Fruit fly (Drosophila melanogaster) whole organism, larva: ENCODE results near the gene CG14984.

ENCODE experiments used
- noc ChIP-seq: fragments of 200-800 bp; sonication (Bioruptor generic); optimal IDR thresholded peaks from 3 replicates; lab custom pipeline; 2019; ENCODE audit warnings: missing biosample characterization, mild to moderate bottlenecking, missing genetic modification characterization, moderate library complexity

Gene CG14984

dm6 chr3L:3928205-3928942 is 24.0 kb downstream of the CG14984 start:
- peak; percentile 98 for TF ChIP-seq noc (tag; lab: Kevin White, UChicago)

DNA sequence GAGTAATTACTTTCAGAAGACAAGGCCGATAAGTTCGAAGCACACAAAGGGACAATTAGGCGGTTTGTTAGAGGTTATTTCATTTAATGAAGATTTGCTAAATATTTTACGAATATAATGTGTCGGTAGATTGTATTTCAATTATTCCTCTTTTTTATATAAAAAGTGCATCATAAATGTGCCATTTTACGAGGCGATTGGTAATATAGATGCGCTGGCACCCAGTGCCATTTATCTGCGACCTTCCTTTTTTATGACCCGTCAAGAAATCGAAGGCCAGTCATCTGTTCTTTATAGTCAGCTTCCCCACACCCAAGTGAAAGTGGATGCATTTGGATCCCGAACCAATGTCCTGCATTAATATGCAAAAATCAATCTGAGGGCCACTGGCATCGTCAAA is 24.9 kb downstream of the CG14984 start:
- TF ChIP-seq noc (tag; lab: Kevin White, UChicago) = no peak

- TF ChIP-seq noc (tag; lab: Kevin White, UChicago) = no peak
These were observed 26.1 kb downstream of the CG14984 start for dm6 chr3L:3926191-3926765.

- TF ChIP-seq noc (tag; lab: Kevin White, UChicago) = peak; percentile 54
These were observed 26.9 kb downstream of the CG14984 start for dm6 chr3L:3925487-3925886.

dm6 chr3L:3923631-3924274 is 28.6 kb downstream of the CG14984 start:
- TF ChIP-seq noc (tag; lab: Kevin White, UChicago) = peak; percentile 35

DNA sequence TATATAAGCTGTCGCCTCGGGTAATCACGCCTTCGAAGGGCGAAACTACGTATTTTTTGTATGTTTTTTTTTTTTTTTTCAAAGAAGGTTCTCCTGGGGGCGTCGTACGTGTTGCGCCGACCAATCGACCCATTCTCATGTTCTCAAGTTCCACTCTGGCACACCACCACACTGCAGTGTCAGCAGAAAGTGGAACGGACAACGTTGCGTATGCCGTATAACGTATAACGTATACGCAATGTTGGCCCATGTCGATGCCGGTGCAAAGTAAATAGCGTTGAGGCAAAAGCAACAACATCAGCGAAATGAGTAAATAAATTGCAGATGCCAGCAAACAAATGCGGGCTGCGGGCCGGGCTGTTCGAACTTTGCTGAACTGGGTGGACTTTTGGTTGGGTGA is 40.2 kb downstream of the CG14984 start:
- no peak for TF ChIP-seq noc (tag; lab: Kevin White, UChicago)

DNA sequence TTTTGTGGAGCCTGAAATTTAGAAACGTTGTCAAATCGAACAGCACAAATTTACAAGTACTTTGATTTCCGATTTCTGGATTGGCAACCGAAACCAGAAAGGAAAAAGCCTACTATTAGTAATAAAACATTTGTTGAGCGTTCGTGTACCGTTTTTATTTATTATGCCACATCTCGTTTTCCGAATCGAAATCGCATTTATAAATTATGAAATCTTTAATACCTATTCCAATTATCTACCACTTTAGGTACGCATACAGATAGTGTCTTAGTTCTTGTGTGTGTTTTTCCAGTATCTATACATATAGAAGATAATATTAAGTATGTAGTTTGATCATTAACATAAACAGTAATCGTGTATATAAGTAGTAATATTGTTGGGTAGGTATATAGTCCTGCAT is 42.5 kb downstream of the CG14984 start, which contains the start of gene mge:
Gene mge, minus strand, starts transcription at position 101 of the 400 bp plus-strand sequence.
- TF ChIP-seq noc (tag; lab: Kevin White, UChicago) = no peak

DNA sequence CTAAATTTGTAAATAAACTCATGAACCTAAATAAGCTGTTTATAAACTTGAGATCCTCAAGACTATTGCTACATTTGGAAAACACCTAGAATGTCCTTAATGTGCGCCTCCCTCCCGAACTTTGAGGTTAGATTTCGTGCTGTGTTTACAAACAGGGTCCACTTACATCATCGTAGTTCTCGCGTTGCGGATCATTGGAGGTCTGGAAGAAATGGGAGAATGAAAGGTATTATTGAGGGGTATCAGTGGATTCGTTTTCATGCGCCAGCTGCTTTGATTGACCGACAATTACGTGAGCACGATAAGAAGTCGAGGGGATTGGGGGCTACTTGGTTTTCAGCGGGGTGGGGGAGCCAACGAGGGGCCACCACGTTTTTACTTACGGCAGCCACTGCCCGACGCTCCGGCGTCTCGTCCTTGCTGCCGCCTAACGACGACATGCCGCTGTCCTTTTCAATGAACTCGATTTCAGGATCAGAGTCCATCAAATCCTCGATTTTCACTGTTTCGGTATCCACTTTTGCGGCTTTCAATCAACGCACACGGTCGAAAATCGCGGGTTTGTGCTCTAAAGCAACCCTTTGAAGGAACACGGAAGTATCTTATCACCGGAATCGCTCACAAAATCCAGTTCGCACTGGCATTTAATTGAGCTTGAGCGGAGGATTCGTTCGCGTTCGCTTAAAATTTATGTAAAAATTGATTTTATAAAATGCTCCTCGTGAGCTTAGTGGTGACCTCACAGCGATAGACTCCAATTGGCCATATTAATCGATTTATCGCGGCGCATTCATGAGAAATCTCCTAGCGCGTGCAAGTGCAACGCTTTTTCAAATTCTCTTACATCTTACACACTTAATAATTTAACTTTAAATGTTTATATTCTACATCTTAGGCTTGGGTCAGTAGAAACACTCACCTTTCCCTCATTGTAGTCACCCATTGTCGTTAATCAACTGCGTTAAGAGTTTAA is 43.2 kb downstream of the CG14984 start:
- no peak for TF ChIP-seq noc (tag; lab: Kevin White, UChicago)

- TF ChIP-seq noc (tag; lab: Kevin White, UChicago) = no peak
These were observed 47.2 kb downstream of the CG14984 start, which contains the start of gene ida for dm6 chr3L:3905111-3905510. Gene ida, plus strand, starts transcription at chr3L:3905344.

dm6 chr3L:3903301-3903700 is 49.0 kb downstream of the CG14984 start, which contains the start of gene Sc2:
Gene Sc2, plus strand, starts transcription at chr3L:3903492.
- no peak for TF ChIP-seq noc (tag; lab: Kevin White, UChicago)

dm6 chr3L:3902491-3903198 is 49.7 kb downstream of the CG14984 start, which contains the start of gene Ubi-p63E:
Gene Ubi-p63E, minus strand, starts transcription at chr3L:3903184.
- no peak for TF ChIP-seq noc (tag; lab: Kevin White, UChicago)

DNA sequence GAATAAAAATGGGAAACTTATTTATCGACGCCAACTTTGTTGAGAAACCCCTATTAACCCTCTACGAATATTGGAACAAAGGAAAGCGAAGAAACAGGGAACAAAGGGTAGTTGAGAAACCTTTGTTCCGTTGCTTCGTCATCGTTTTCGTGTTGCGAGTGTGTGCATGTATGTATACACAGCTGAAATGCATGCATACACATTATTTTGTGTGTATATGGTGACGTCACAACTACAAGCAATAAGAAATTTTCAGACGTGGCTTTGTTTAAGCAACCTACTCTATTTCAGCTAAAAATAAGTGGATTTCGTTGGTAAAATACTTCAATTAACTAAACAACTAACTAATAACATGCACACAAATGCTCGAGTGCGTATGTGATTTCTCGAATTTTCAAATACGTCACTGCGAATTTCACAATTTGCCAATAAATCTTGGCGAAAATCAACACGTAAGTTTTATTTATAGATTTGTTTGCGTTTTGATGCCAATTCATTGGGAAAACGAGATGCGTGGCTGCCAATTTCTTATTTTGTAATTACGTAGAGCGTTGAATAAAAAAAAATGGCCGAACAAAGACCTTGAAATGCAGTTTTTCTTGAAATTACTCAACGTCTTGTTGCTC is 50.4 kb downstream of the CG14984 start:
- no peak for TF ChIP-seq noc (tag; lab: Kevin White, UChicago)
